Fruit fly (Drosophila melanogaster) whole organism, wandering third instar larva: ENCODE data around the gene poe.
A peak's percentile ranks its signal among the peaks of the same experiment; 100 is the strongest.

Experiments
- fru ChIP-seq: fragments of 200-800 bp; sonication (Bioruptor generic); optimal IDR thresholded peaks from 3 replicates; lab custom pipeline; 2016; ENCODE audit warnings: missing biosample characterization, mild to moderate bottlenecking, missing genetic modification characterization
- lola ChIP-seq: fragments of >200 bp; optimal IDR thresholded peaks from 2 replicates; lab custom pipeline; 2017; ENCODE audit warnings: missing biosample characterization, missing genetic modification characterization
- pan ChIP-seq: fragments of >200 bp; optimal IDR thresholded peaks from 2 replicates; lab custom pipeline; 2017
- psq ChIP-seq: fragments of 200-800 bp; sonication (Bioruptor generic); optimal IDR thresholded peaks from 3 replicates; lab custom pipeline; 2017; ENCODE audit warnings: missing biosample characterization, mild to moderate bottlenecking, missing genetic modification characterization, moderate library complexity

DNA sequence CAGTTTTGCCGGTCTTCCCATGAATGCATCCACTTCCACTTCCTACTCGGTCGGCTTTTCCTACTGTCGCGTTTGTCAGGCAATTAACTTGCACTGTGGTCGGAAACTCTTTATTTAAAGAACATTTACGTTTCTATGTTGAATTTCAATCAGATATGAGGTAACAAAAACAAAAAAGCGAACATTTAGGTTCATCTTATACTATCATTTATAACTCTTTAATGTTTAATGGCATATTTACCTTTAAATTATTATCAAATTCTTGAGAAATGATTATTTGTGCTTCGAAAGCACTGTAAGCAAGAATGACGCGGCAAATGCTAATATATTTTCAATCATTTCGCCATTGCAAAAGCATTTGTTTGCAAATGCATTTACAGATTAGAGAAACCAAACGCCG is 37.7 kb downstream of the poe start:
- TF ChIP-seq psq, result peak; percentile 1
- TF ChIP-seq lola (GFP tag; lab: Kevin White, UChicago), result no peak
- no peak for TF ChIP-seq pan (lab: Kevin White, UChicago)
- TF ChIP-seq fru (GFP tag; lab: Kevin White, UChicago), result peak; percentile 12
